Fruit fly (Drosophila melanogaster) whole organism, embryonic: ENCODE results near the gene stck.

Source experiments
- CG3995 ChIP-seq: fragments of 200-800 bp; sonication (Bioruptor generic); optimal IDR thresholded peaks from 3 replicates; lab custom pipeline; 2016; ENCODE audit warnings: missing biosample characterization, missing genetic modification characterization
- CG9932 ChIP-seq: fragments of 200-800 bp; sonication (Bioruptor generic); IDR thresholded peaks from 2 replicates; pipeline ENCODE4 v1.3.6; 2022; ENCODE audit warnings: missing biosample characterization, missing genetic modification characterization
- Ptx1 ChIP-seq: fragments of 200-800 bp; sonication (Bioruptor generic); IDR thresholded peaks from 2 replicates; pipeline ENCODE4 v1.3.6; 2022; ENCODE audit warnings: missing biosample characterization, missing genetic modification characterization
- trh ChIP-seq: fragments of 200-800 bp; sonication (Bioruptor generic); optimal IDR thresholded peaks from 2 replicates; lab custom pipeline; 2016; ENCODE audit warnings: missing biosample characterization, missing genetic modification characterization

DNA sequence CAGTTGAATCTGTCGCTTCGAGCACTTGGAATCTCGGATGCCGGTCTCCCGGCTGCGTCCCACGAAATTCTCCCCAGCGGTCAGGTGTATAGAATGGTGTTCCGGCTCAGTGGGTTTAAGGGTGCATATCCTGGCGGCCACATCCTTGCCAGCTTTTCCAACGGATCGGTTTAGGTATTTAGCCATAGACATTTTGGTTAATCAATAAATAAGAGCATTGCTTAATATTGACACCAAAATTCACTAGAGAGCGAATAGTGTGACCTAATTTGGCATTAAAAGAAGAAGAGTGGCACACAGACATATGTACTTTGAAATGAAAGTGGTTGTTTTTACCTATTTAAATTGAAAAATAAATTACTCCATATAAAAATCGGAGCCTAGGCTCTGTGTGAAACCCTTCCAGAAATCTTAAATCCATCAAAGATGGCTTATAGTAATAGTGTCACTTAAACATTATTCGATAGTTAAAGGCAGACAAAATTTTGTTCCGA, 13.5 kb upstream of the stck start, which contains the start of the genes PNKP and COX7AL:
- TF ChIP-seq trh (GFP tag; lab: Kevin White, UChicago) = no peak
- no peak for TF ChIP-seq CG3995
- no peak for TF ChIP-seq CG9932 (GFP tag; lab: Robert Waterston, UW)
- TF ChIP-seq Ptx1 (GFP tag; lab: Robert Waterston, UW) = no peak
